Fruit fly (Drosophila melanogaster) whole organism, embryonic: Measurements from ENCODE around the gene CG14883.
A peak's percentile ranks its signal among the peaks of the same experiment; 100 is the strongest.

Source experiments
- Ada2b ChIP-seq: fragments of 200-800 bp; sonication (Bioruptor generic); IDR thresholded peaks from 2 replicates; pipeline ENCODE4 v1.3.6; 2022; ENCODE audit warnings: missing biosample characterization, missing genetic modification characterization
- Adf1 ChIP-seq: fragments of 200-800 bp; sonication (Bioruptor generic); IDR thresholded peaks from 2 replicates; pipeline ENCODE4 v1.3.6; 2022; ENCODE audit warnings: missing biosample characterization, missing genetic modification characterization
- BtbVII ChIP-seq: fragments of 200-800 bp; sonication (Bioruptor generic); optimal IDR thresholded peaks from 3 replicates; lab custom pipeline; 2017; ENCODE audit warnings: missing biosample characterization, mild to moderate bottlenecking, missing genetic modification characterization
- CG1024 ChIP-seq: fragments of 200-800 bp; sonication (Bioruptor generic); IDR thresholded peaks from 2 replicates; pipeline ENCODE4 v1.3.6; 2022; ENCODE audit warnings: missing biosample characterization, missing genetic modification characterization
- CG10267 ChIP-seq: fragments of 200-800 bp; sonication (Bioruptor generic); optimal IDR thresholded peaks from 2 replicates; lab custom pipeline; 2018; ENCODE audit warnings: missing biosample characterization, mild to moderate bottlenecking, missing genetic modification characterization, moderate library complexity
- CG12391 ChIP-seq: fragments of 200-800 bp; sonication (Bioruptor generic); optimal IDR thresholded peaks from 3 replicates; lab custom pipeline; 2018; ENCODE audit warnings: missing biosample characterization, mild to moderate bottlenecking, missing genetic modification characterization, moderate library complexity
- CG13287 ChIP-seq: fragments of 200-800 bp; sonication (Bioruptor generic); IDR thresholded peaks from 2 replicates; pipeline ENCODE4 v1.3.6; 2022; ENCODE audit warnings: missing biosample characterization, missing genetic modification characterization; ENCODE audit not compliant: partially characterized antibody
- CG13775 ChIP-seq: fragments of 200-800 bp; sonication (Bioruptor generic); optimal IDR thresholded peaks from 3 replicates; lab custom pipeline; 2017; ENCODE audit warnings: missing biosample characterization, mild to moderate bottlenecking, missing genetic modification characterization
- CG14050 ChIP-seq: fragments of 200-800 bp; sonication (Bioruptor generic); IDR thresholded peaks from 3 replicates; pipeline ENCODE4 v1.3.6; 2022; ENCODE audit warnings: missing biosample characterization, missing genetic modification characterization
- CG1603 ChIP-seq: fragments of 200-800 bp; sonication (Bioruptor generic); optimal IDR thresholded peaks from 2 replicates; lab custom pipeline; 2019; ENCODE audit warnings: missing biosample characterization, mild to moderate bottlenecking, missing genetic modification characterization, moderate library complexity
- CG17186 ChIP-seq: fragments of 200-800 bp; sonication (Bioruptor generic); optimal IDR thresholded peaks from 3 replicates; lab custom pipeline; 2017; ENCODE audit warnings: missing biosample characterization, missing genetic modification reagents, missing genetic modification characterization
- CG17359 ChIP-seq: fragments of 200-800 bp; sonication (Bioruptor generic); optimal IDR thresholded peaks from 3 replicates; lab custom pipeline; 2018; ENCODE audit warnings: missing biosample characterization, mild to moderate bottlenecking, missing genetic modification characterization, moderate library complexity
- CG2199 ChIP-seq: fragments of 200-800 bp; sonication (Bioruptor generic); IDR thresholded peaks from 3 replicates; pipeline ENCODE4 v1.3.6; 2022; ENCODE audit warnings: missing biosample characterization, missing genetic modification characterization
- CG32772 ChIP-seq: fragments of 200-800 bp; sonication (Bioruptor generic); IDR thresholded peaks from 2 replicates; pipeline ENCODE4 v1.3.6; 2022; ENCODE audit warnings: missing biosample characterization, missing genetic modification characterization
- CG34422 ChIP-seq: fragments of 200-800 bp; sonication (Bioruptor generic); IDR thresholded peaks from 3 replicates; pipeline ENCODE4 v1.3.6; 2022; ENCODE audit warnings: missing biosample characterization, missing genetic modification characterization
- CG4328 ChIP-seq: fragments of 200-800 bp; sonication (Bioruptor generic); optimal IDR thresholded peaks from 3 replicates; lab custom pipeline; 2017; ENCODE audit warnings: missing biosample characterization, missing genetic modification reagents, missing genetic modification characterization
- CG4360 ChIP-seq: fragments of 200-800 bp; sonication (Bioruptor generic); IDR thresholded peaks from 2 replicates; pipeline ENCODE4 v1.3.6; 2022; ENCODE audit warnings: missing biosample characterization, missing genetic modification characterization
- CG4404 ChIP-seq: fragments of 200-800 bp; sonication (Bioruptor generic); IDR thresholded peaks from 2 replicates; pipeline ENCODE4 v1.3.6; 2022; ENCODE audit warnings: missing biosample characterization, missing genetic modification characterization
- CG4707 ChIP-seq: fragments of 200-800 bp; sonication (Bioruptor generic); optimal IDR thresholded peaks from 2 replicates; lab custom pipeline; 2018; ENCODE audit warnings: missing biosample characterization, mild to moderate bottlenecking, missing genetic modification characterization, moderate library complexity
- CG7271 ChIP-seq: fragments of 200-800 bp; sonication (Bioruptor generic); optimal IDR thresholded peaks from 2 replicates; lab custom pipeline; 2018; ENCODE audit warnings: missing biosample characterization, mild to moderate bottlenecking, missing genetic modification characterization, moderate library complexity
- CrebB ChIP-seq: fragments of 200-800 bp; sonication (Bioruptor generic); optimal IDR thresholded peaks from 3 replicates; lab custom pipeline; 2018; ENCODE audit warnings: missing biosample characterization, mild to moderate bottlenecking, missing genetic modification characterization
- Doc3 ChIP-seq: fragments of 200-800 bp; sonication (Bioruptor generic); IDR thresholded peaks from 3 replicates; pipeline ENCODE4 v1.3.6; 2022; ENCODE audit warnings: missing biosample characterization, missing genetic modification characterization; ENCODE audit not compliant: partially characterized antibody
- Fer1 ChIP-seq: fragments of 200-800 bp; sonication (Bioruptor generic); optimal IDR thresholded peaks from 2 replicates; lab custom pipeline; 2017; ENCODE audit warnings: missing biosample characterization, mild to moderate bottlenecking, missing genetic modification characterization
- Hr3 ChIP-seq: fragments of 200-800 bp; sonication (Bioruptor generic); optimal IDR thresholded peaks from 3 replicates; lab custom pipeline; 2016; ENCODE audit warnings: missing biosample characterization, missing genetic modification characterization
- MBD-R2 ChIP-seq: fragments of 200-800 bp; sonication (Bioruptor generic); IDR thresholded peaks from 2 replicates; pipeline ENCODE4 v1.3.6; 2022; ENCODE audit warnings: missing biosample characterization, missing genetic modification characterization
- MESR4 ChIP-seq: fragments of 200-800 bp; sonication (Bioruptor generic); optimal IDR thresholded peaks from 2 replicates; lab custom pipeline; 2018; ENCODE audit warnings: missing biosample characterization, mild to moderate bottlenecking, missing genetic modification characterization, moderate library complexity
- Myb ChIP-seq: fragments of 200-800 bp; sonication (Bioruptor generic); optimal IDR thresholded peaks from 2 replicates; lab custom pipeline; 2016; ENCODE audit warnings: missing biosample characterization, missing genetic modification characterization
- Pdp1 ChIP-seq, 2 experiments: fragments of 200-800 bp; sonication (Bioruptor generic); optimal IDR thresholded peaks; 3 replicates each; lab custom pipeline; 2016; ENCODE audit warnings: missing biosample characterization in 2 of 2, missing genetic modification characterization in 2 of 2, mild to moderate bottlenecking in 1 of 2, moderate library complexity in 1 of 2
- TFAM ChIP-seq: fragments of 200-800 bp; sonication (Bioruptor generic); optimal IDR thresholded peaks from 2 replicates; lab custom pipeline; 2017; ENCODE audit warnings: missing biosample characterization, missing genetic modification characterization, inconsistent platforms
- bigmax ChIP-seq: fragments of 200-800 bp; sonication (Bioruptor generic); optimal IDR thresholded peaks from 2 replicates; lab custom pipeline; 2018; ENCODE audit warnings: missing biosample characterization, mild to moderate bottlenecking, missing genetic modification characterization
- crp ChIP-seq, 2 experiments: fragments of 200-800 bp; sonication (Bioruptor generic); optimal IDR thresholded peaks; 2 replicates in 1 of 2; 3 replicates in 1 of 2; lab custom pipeline; 2017; ENCODE audit warnings: missing biosample characterization in 2 of 2, missing genetic modification characterization in 2 of 2, mild to moderate bottlenecking in 1 of 2, moderate library complexity in 1 of 2
- gcm2 ChIP-seq: fragments of 200-800 bp; sonication (Bioruptor generic); optimal IDR thresholded peaks from 2 replicates; lab custom pipeline; 2016; ENCODE audit warnings: missing biosample characterization, missing genetic modification characterization
- lilli ChIP-seq: fragments of 200-800 bp; sonication (Bioruptor generic); optimal IDR thresholded peaks from 3 replicates; lab custom pipeline; 2016; ENCODE audit warnings: missing biosample characterization, missing genetic modification characterization
- maf-S ChIP-seq: fragments of 200-800 bp; sonication (Bioruptor generic); optimal IDR thresholded peaks from 2 replicates; lab custom pipeline; 2016; ENCODE audit warnings: missing biosample characterization, missing genetic modification characterization
- onecut ChIP-seq: fragments of 200-800 bp; sonication (Bioruptor generic); IDR thresholded peaks from 2 replicates; pipeline ENCODE4 v1.3.6; 2022; ENCODE audit warnings: missing biosample characterization, missing genetic modification characterization
- org-1 ChIP-seq: fragments of 200-800 bp; sonication (Bioruptor generic); optimal IDR thresholded peaks from 2 replicates; lab custom pipeline; 2017; ENCODE audit warnings: missing biosample characterization, missing genetic modification characterization
- pzg ChIP-seq: fragments of 200-800 bp; sonication (Bioruptor generic); optimal IDR thresholded peaks from 3 replicates; lab custom pipeline; 2018; ENCODE audit warnings: missing biosample characterization, mild to moderate bottlenecking, missing genetic modification characterization, moderate library complexity
- row ChIP-seq: fragments of 200-800 bp; sonication (Bioruptor generic); IDR thresholded peaks from 3 replicates; pipeline ENCODE4 v1.3.6; 2022; ENCODE audit warnings: missing biosample characterization, missing genetic modification characterization
- sens ChIP-seq: fragments of 200-800 bp; sonication (Bioruptor generic); peaks from one replicate; lab custom pipeline; 2016; ENCODE audit warnings: missing biosample characterization, missing genetic modification characterization
- sim ChIP-seq: fragments of 200-800 bp; sonication (Bioruptor generic); IDR thresholded peaks from 2 replicates; pipeline ENCODE4 v1.3.6; 2022; ENCODE audit warnings: missing biosample characterization, missing genetic modification characterization
- tio ChIP-seq: fragments of 200-800 bp; sonication (Bioruptor generic); optimal IDR thresholded peaks from 2 replicates; lab custom pipeline; 2017; ENCODE audit warnings: missing biosample characterization, missing genetic modification characterization, inconsistent platforms
- tll ChIP-seq, 2 experiments: fragments of 200-800 bp in 1 of 2; fragments of >200 bp in 1 of 2; sonication (Bioruptor generic) in 1 of 2; optimal IDR thresholded peaks; 2 replicates each; lab custom pipeline; 2017 to 2019; ENCODE audit warnings: missing biosample characterization in 2 of 2, missing genetic modification characterization in 2 of 2, mild to moderate bottlenecking in 1 of 2, moderate library complexity in 1 of 2
- wek ChIP-seq: fragments of 200-800 bp; sonication (Bioruptor generic); optimal IDR thresholded peaks from 3 replicates; lab custom pipeline; 2018; ENCODE audit warnings: missing biosample characterization, mild to moderate bottlenecking, missing genetic modification characterization, moderate library complexity
- zen2 ChIP-seq: fragments of 200-800 bp; sonication (Bioruptor generic); IDR thresholded peaks from 3 replicates; pipeline ENCODE4 v1.3.6; 2022; ENCODE audit warnings: missing biosample characterization, missing genetic modification characterization; ENCODE audit not compliant: partially characterized antibody
- zf30C ChIP-seq: fragments of 200-800 bp; sonication (Bioruptor generic); optimal IDR thresholded peaks from 3 replicates; lab custom pipeline; 2018; ENCODE audit warnings: missing biosample characterization, mild to moderate bottlenecking, missing genetic modification characterization

The CG14883 gene

DNA sequence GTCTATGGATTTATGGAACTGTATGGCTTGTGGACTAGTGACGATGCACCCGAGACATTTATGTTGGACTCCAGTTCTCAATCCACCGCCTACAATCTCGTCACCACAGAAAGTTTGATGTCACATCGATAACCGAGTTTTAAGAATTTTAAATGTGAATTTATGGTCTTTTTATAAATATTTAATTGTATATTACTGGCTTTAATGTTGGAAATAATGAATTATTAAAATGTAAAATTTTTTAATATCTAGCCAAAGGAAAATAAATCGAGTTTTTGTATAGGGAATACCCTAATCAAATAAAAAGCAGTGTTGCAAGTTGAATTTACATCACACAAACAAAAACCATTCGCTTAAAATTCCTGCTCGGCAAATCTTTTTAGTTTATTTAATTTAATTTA lies 23.2 kb upstream of the CG14883 start, which contains the start of gene Fntb (continued):
- peak; percentile 10 for TF ChIP-seq maf-S (GFP tag; lab: Kevin White, UChicago)
- TF ChIP-seq CG4404 (GFP tag; lab: Robert Waterston, UW), result no peak
- TF ChIP-seq TFAM (GFP tag; lab: Kevin White, UChicago), result no peak
- peak; percentile 88 for TF ChIP-seq CG12391 (tag; lab: Kevin White, UChicago)
- peak; percentile 62 for TF ChIP-seq CrebB (tag; lab: Kevin White, UChicago)
- TF ChIP-seq zen2, result no peak
- TF ChIP-seq Ada2b, result 0 out of 2 replicates have a peak, but pooled peaks have one; percentile 20
- TF ChIP-seq CG17186, result peak; percentile 20
- peak; percentile 92 for TF ChIP-seq CG10267 (tag; lab: Kevin White, UChicago)
- peak; percentile 79 for TF ChIP-seq CG17359 (tag; lab: Kevin White, UChicago)
- TF ChIP-seq CG4328, result peak; percentile 53
- TF ChIP-seq Fer1, result peak; percentile 73
- TF ChIP-seq Doc3 (GFP tag; lab: Robert Waterston, UW), result 0 out of 3 replicates have a peak, but pooled peaks have one; percentile 24
- peak; percentile 74 for TF ChIP-seq lilli (GFP tag; lab: Kevin White, UChicago)
- peak; percentile 42; the same call in 2 of the 3 replicates for TF ChIP-seq CG14050 (GFP tag; lab: Robert Waterston, UW)
- TF ChIP-seq CG13775 (GFP tag; lab: Kevin White, UChicago), result peak; percentile 74

DNA sequence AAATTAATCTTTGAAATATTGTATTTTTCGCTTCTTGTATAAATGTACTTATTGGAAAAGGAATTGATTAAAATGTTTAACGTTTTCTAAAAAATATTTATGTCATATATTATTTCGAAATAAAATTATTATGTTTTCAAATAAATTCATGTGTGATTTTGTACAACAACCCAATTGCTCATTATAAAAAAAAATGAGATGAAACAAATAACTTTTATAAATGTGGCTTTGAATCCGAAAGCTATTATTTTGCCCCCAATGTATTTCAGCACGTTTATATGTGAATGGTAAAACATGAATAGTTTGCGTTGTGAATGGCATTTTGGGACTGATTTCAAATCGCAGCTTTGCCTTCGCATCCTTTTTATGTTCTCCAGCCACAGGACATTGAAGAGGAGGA lies 21.3 kb upstream of the CG14883 start, which contains the start of gene CG14881:
Gene CG14881 (plus strand): TSS at position 301 of the 400 bp plus-strand sequence.
- peak; percentile 16 for TF ChIP-seq pzg (GFP tag; lab: Kevin White, UChicago)
- TF ChIP-seq CG2199 (GFP tag; lab: Robert Waterston, UW), result no peak
- peak in 1 of 2 experiments; percentile 40 for TF ChIP-seq crp (GFP tag; optimal IDR thresholded peaks at IDR 0.05; lab: Kevin White, UChicago)
- peak; percentile 52 for TF ChIP-seq MBD-R2 (GFP tag; lab: Robert Waterston, UW)
- TF ChIP-seq, all 482 proteins: peak for 3

DNA sequence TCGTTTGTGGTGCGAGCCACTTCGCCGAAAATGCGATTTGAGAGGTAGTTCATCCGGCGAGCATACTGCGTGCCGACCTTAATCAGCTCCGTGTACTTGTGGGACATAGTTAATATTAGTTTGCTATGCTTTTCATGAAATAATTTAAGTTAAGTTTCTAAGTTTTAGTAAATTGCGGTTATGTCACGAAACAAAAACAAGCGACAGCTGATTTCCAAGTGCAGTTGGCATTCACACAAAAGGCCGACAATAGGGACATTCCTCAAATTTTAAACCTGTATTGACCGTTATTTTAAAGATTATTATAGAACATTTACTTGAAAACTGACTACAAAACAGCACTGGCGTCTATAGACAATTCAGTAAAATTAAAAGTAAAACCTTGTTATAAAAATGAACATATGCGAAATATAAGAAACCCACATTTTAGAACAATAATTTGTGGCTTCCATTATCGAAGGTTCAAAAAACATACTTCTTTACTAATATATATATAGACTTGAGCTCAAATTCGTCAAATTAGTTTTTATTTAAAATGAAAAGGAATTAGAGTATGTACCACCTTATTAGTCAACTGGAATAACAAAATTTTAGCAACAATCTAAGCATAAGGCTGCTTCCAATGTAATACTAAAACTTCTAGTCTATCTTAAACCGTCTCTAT lies 19.3 kb upstream of the CG14883 start, which contains the start of gene mRpS33:
Gene mRpS33 (minus strand): TSS at position 224 of the 664 bp plus-strand sequence.
- no peak for TF ChIP-seq tio (GFP tag; lab: Kevin White, UChicago)
- TF ChIP-seq bigmax, result peak; percentile 84
- no peak for TF ChIP-seq Hr3 (GFP tag; lab: Kevin White, UChicago)
- TF ChIP-seq BtbVII (GFP tag; lab: Kevin White, UChicago), result no peak
- TF ChIP-seq CG32772 (GFP tag; lab: Robert Waterston, UW), result no peak
- peak; percentile 82 for TF ChIP-seq wek
- TF ChIP-seq pzg (GFP tag; lab: Kevin White, UChicago), result peak; percentile 14
- TF ChIP-seq sim (GFP tag; lab: Robert Waterston, UW), result no peak
- peak in 1 of 2 experiments; percentile 79 for TF ChIP-seq crp (GFP tag; optimal IDR thresholded peaks at IDR 0.05; lab: Kevin White, UChicago)
- no peak for TF ChIP-seq zf30C (GFP tag; lab: Kevin White, UChicago)
- TF ChIP-seq MBD-R2 (GFP tag; lab: Robert Waterston, UW), result peak; percentile 78
- no peak for TF ChIP-seq CG4707 (GFP tag; lab: Kevin White, UChicago)
- 0 out of 3 replicates have a peak, but pooled peaks have one; percentile 12 for TF ChIP-seq CG34422 (GFP tag; lab: Robert Waterston, UW)
- TF ChIP-seq CG4360 (GFP tag; lab: Robert Waterston, UW), result peak; percentile 21; the same call in 1 of the 2 replicates
- no peak for TF ChIP-seq CG1603 (tag; lab: Kevin White, UChicago)
- peak; percentile 73 for TF ChIP-seq sens
- TF ChIP-seq CG7271 (tag; lab: Kevin White, UChicago), result no peak
- peak; percentile 74 for TF ChIP-seq Myb
- no peak for TF ChIP-seq org-1
- peak; percentile 6; the same call in 1 of the 2 replicates for TF ChIP-seq CG13287 (GFP tag; lab: Robert Waterston, UW)
- no peak for TF ChIP-seq gcm2 (GFP tag; lab: Kevin White, UChicago)
- peak; percentile 26; the same call in 1 of the 3 replicates for TF ChIP-seq row
- no peak for TF ChIP-seq Adf1
- TF ChIP-seq Pdp1 (GFP tag; optimal IDR thresholded peaks at IDR 0.05; lab: Kevin White, UChicago), result peak in 1 of 2 experiments; percentile 88
- peak; percentile 20; the same call in 1 of the 2 replicates for TF ChIP-seq onecut
- TF ChIP-seq tll (GFP tag; optimal IDR thresholded peaks at IDR 0.05; lab: Kevin White, UChicago), result no peak
- peak; percentile 24 for TF ChIP-seq MESR4 (GFP tag; lab: Kevin White, UChicago)
- no peak for TF ChIP-seq CG1024 (GFP tag; lab: Robert Waterston, UW)
